Fruit fly (Drosophila melanogaster): ENCODE data around the gene CG13857.

- TF ChIP-seq slou (GFP tag; optimal IDR thresholded peaks at IDR 0.05) (no peak), H2.0 (GFP tag; IDR thresholded peaks at IDR 0.05) (0 out of 2 replicates have a peak, but pooled peaks have one; percentile 9), CG7786 (GFP tag; optimal IDR thresholded peaks at IDR 0.05) (peak; percentile 52), vvl (GFP tag; IDR thresholded peaks at IDR 0.05) (peak; percentile 72), ab (GFP tag; optimal IDR thresholded peaks at IDR 0.05) (no peak), Abd-B (GFP tag; optimal IDR thresholded peaks at IDR 0.05) (peak; percentile 42), esg (GFP tag; conservative IDR thresholded peaks at IDR 0.05) (no peak), CG11560 (tag; IDR thresholded peaks at IDR 0.05) (peak; percentile 89), CG12391 (tag; optimal IDR thresholded peaks at IDR 0.05) (peak; percentile 51)
These were observed 37.2 kb downstream of the CG13857 start, which contains the start of gene Sar1 for dm6 chr3R:22356464-22357410.
